Fruit fly (Drosophila melanogaster) whole organism, wandering third instar larva: Measurements from ENCODE around the gene CG17272.

Experiments used
- CG32264 ChIP-seq: fragments of 200-800 bp; sonication (Bioruptor generic); optimal IDR thresholded peaks from 2 replicates; lab custom pipeline; 2016; ENCODE audit warnings: missing biosample characterization, missing genetic modification characterization
- Dif ChIP-seq: fragments of 200-275, 200-300 bp; sonication (Bioruptor generic); optimal IDR thresholded peaks from 2 replicates; lab custom pipeline; 2018; ENCODE audit warnings: missing biosample characterization, missing genetic modification characterization; ENCODE audit not compliant: partially characterized antibody
- Jra ChIP-seq: sonication (Bioruptor generic); optimal IDR thresholded peaks from 2 replicates; lab custom pipeline; 2016; ENCODE audit warnings: missing biosample characterization, missing genetic modification characterization
- brk ChIP-seq: fragments of 200-800 bp; sonication (Bioruptor generic); optimal IDR thresholded peaks from 2 replicates; lab custom pipeline; 2016; ENCODE audit warnings: missing biosample characterization, mild to moderate bottlenecking, missing genetic modification characterization
- dl ChIP-seq, 2 experiments: fragments of 175-275, 200-275 bp in 1 of 2; fragments of 200-275 bp in 1 of 2; sonication (Bioruptor generic); optimal IDR thresholded peaks; lab custom pipeline; 2018; ENCODE audit warnings: mild to moderate bottlenecking in 2 of 2, missing biosample characterization in 2 of 2, missing genetic modification characterization in 2 of 2, moderate library complexity in 2 of 2; ENCODE audit not compliant: partially characterized antibody in 2 of 2, insufficient read depth in 1 of 2
- dsf ChIP-seq: sonication (Bioruptor generic); optimal IDR thresholded peaks from 2 replicates; lab custom pipeline; 2016; ENCODE audit warnings: missing biosample characterization, missing genetic modification characterization, borderline replicate concordance
- ey ChIP-seq: fragments of 200-800 bp; sonication (Bioruptor generic); optimal IDR thresholded peaks from 2 replicates; lab custom pipeline; 2016; ENCODE audit warnings: missing biosample characterization, missing genetic modification characterization
- jim ChIP-seq: fragments of 175-275, 200-325 bp; sonication (Bioruptor generic); optimal IDR thresholded peaks from 2 replicates; lab custom pipeline; 2016; ENCODE audit warnings: missing biosample characterization, mild to moderate bottlenecking, missing genetic modification characterization
- usp ChIP-seq: fragments of >200 bp; optimal IDR thresholded peaks from 2 replicates; lab custom pipeline; 2017; ENCODE audit warnings: missing biosample characterization, missing genetic modification characterization

CG17272 gene

dm6 chr3R:20774125-20774524 is 49.9 kb downstream of the CG17272 start:
- TF ChIP-seq jim (GFP tag; lab: Kevin White, UChicago) (no peak), ey (GFP tag; lab: Kevin White, UChicago) (no peak), brk (GFP tag; lab: Kevin White, UChicago) (no peak), usp (no peak), Jra (GFP tag; lab: Kevin White, UChicago) (no peak), dsf (GFP tag; lab: Kevin White, UChicago) (no peak), Dif (GFP tag; lab: Kevin White, UChicago) (no peak), dl (GFP tag; optimal IDR thresholded peaks at IDR 0.05; lab: Kevin White, UChicago; ENCODE audit: insufficient read depth in 1 of 2, partially characterized antibody in 2 of 2) (no peak), CG32264 (GFP tag; lab: Kevin White, UChicago) (no peak)
